Worm (Caenorhabditis elegans) whole organism, midembryonic: ENCODE results near the gene rnp-1.

Source experiments
- flt-1 ChIP-seq: fragments of 200-800 bp; sonication (Bioruptor generic); IDR thresholded peaks from 2 replicates; pipeline ENCODE4 v1.3.6; 2022; ENCODE audit warnings: missing genetic modification characterization, missing compliant biosample characterization
- med-1 ChIP-seq: sonication (generic microtip); optimal IDR thresholded peaks from 2 replicates; lab custom pipeline; 2017; ENCODE audit warnings: missing genetic modification characterization, mild to moderate bottlenecking, missing compliant biosample characterization, antibody characterized with exemption, missing genetic modification reagents; ENCODE audit not compliant: insufficient read depth
- ref-1 ChIP-seq: fragments of 200-800 bp; sonication (Bioruptor generic); conservative IDR thresholded peaks from 2 replicates; pipeline ENCODE4 v1.3.6; 2022; ENCODE audit warnings: missing genetic modification reagents, missing genetic modification characterization, missing compliant biosample characterization
- ztf-23 ChIP-seq: fragments of 200-800 bp; sonication (Bioruptor generic); IDR thresholded peaks from 2 replicates; pipeline ENCODE4 v1.3.6; 2022; ENCODE audit warnings: missing genetic modification reagents, missing genetic modification characterization, missing compliant biosample characterization

DNA sequence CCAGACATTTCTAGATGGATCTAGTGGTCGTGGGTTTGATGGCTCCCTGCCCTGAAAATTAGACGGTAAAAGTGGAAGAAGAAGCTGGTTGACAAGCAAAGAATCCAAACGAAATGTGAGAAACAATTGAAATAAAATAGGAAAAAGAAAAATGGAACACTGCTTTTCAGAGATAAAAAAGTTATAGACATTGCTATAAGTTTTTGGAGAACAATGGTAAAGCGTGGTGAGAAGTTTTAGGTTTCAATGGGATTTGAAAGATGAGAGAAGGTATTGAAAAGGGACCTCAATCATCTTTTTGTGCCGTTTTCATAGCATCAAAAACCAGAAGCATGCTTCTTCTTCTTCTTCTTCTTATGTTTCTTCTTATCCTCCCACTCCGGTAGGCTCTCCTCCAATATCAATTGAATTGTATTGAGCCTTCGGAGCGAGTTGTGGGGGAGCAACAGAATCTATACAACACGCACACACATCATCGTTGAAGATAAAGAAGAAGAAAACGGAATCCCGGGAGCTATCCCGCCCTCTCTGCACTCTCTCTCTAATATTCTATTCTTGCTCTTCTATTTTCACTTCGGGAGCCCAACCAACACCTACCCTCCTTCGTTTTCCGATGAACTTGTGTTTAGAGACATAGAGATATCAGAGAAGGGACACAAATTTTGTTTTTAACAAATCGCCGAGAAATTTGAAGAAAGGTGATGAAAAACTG, 42.4 kb downstream of the rnp-1 start, which contains the start of gene myo-3:
- TF ChIP-seq med-1 (no peak), ztf-23 (no peak), flt-1 (no peak), ref-1 (GFP tag; lab: Robert Waterston, UW) (no peak)
